Worm (Caenorhabditis elegans): ENCODE measurements around the gene Y17G9B.11.

DNA sequence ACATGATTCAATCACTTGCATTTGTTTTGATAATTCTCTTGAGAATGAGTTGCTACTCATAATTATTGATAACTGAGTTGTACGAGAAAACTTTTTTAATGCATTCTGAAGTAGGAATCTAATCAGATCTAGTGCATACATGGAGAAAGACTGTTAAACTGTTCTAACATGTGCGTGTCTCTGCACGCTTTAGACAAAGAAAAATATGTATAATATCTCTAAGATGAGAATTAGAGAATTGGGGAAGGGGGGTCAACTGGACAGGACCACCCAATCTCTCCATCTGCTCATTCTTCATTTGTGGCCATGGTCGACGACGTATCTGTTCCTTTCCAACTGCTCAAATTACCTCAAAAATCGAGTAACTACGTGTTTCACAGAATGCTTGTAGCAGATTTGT, 19.1 kb upstream of the Y17G9B.11 start, which contains the start of gene fbxb-78:
- TF ChIP-seq sptf-1 (tag; optimal IDR thresholded peaks at IDR 0.05) (no peak), nhr-12 (tag; optimal IDR thresholded peaks at IDR 0.05) (no peak)

Data from whole organism, L1 larva.